Fruit fly (Drosophila melanogaster): ENCODE data around the gene Noc1.
A peak's percentile ranks its signal among the peaks of the same experiment; 100 is the strongest.

Gene Noc1

DNA sequence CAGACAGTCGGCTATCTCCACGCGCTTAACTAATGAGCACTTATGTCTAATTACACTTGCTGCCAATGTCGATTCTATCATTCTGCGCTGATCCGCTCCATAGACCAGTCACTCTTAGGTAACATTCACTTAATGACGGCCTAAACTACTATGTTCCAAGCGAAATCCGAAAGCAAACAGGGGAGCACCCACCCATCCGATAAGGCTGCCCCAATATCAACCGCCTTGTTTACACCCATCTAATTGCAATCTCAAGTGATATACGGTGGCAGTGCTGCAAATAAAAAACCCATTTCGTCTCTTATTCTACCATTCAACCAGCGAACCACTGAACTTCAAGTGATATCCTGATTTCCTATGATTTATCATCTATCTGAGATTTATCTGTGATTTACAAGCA lies 25.2 kb upstream of the Noc1 start (continued):
- TF ChIP-seq CkIIα-i1 (GFP tag; IDR thresholded peaks at IDR 0.05), result no peak
- TF ChIP-seq CG10565 (GFP tag; optimal IDR thresholded peaks at IDR 0.05), result no peak
- TF ChIP-seq ase (GFP tag; IDR thresholded peaks at IDR 0.05), result no peak
- peak in 1 of 2 experiments; percentile 58 for TF ChIP-seq Pdp1 (GFP tag; optimal IDR thresholded peaks at IDR 0.05)
- no peak for TF ChIP-seq CG9609 (GFP tag; optimal IDR thresholded peaks at IDR 0.05)
- TF ChIP-seq schlank (tag; optimal IDR thresholded peaks at IDR 0.05), result peak; percentile 38
- no peak for TF ChIP-seq CG8765 (GFP tag; IDR thresholded peaks at IDR 0.05)
- TF ChIP-seq CG31224 (GFP tag; IDR thresholded peaks at IDR 0.05), result no peak
- no peak for TF ChIP-seq CG15073 (GFP tag; optimal IDR thresholded peaks at IDR 0.05)
- TF ChIP-seq ind (GFP tag; optimal IDR thresholded peaks at IDR 0.05), result no peak
- TF ChIP-seq Deaf1 (tag; optimal IDR thresholded peaks at IDR 0.05), result no peak
- no peak for TF ChIP-seq CG16863 (GFP tag; optimal IDR thresholded peaks at IDR 0.05)
- peak; percentile 78 for TF ChIP-seq CG10543 (GFP tag; optimal IDR thresholded peaks at IDR 0.05)
- no peak for TF ChIP-seq E2f2 (GFP tag; IDR thresholded peaks at IDR 0.05)
- no peak for TF ChIP-seq phol (tag; optimal IDR thresholded peaks at IDR 0.05)
- TF ChIP-seq CG6854 (GFP tag; optimal IDR thresholded peaks at IDR 0.05), result peak; percentile 36
- TF ChIP-seq dmrt11E (tag; optimal IDR thresholded peaks at IDR 0.05), result no peak
- no peak for TF ChIP-seq CG14050 (GFP tag; IDR thresholded peaks at IDR 0.05)
- TF ChIP-seq CG34224 (GFP tag; IDR thresholded peaks at IDR 0.05; ENCODE audit: partially characterized antibody), result no peak
- no peak for TF ChIP-seq CG30403 (GFP tag; optimal IDR thresholded peaks at IDR 0.05)
- TF ChIP-seq az2 (GFP tag; optimal IDR thresholded peaks at IDR 0.05), result no peak
- TF ChIP-seq CG12744 (GFP tag; optimal IDR thresholded peaks at IDR 0.05), result no peak
- TF ChIP-seq gfzf (GFP tag; optimal IDR thresholded peaks at IDR 0.05), result no peak
- TF ChIP-seq Xbp1 (GFP tag; optimal IDR thresholded peaks at IDR 0.05), result no peak
- TF ChIP-seq run (tag; optimal IDR thresholded peaks at IDR 0.05), result no peak
- no peak for TF ChIP-seq CG7271 (tag; optimal IDR thresholded peaks at IDR 0.05)
- TF ChIP-seq CG10366 (GFP tag; IDR thresholded peaks at IDR 0.05), result no peak
- no peak for TF ChIP-seq unc-4 (GFP tag; IDR thresholded peaks at IDR 0.05; ENCODE audit: partially characterized antibody)
- no peak for TF ChIP-seq HmgD (GFP tag; optimal IDR thresholded peaks at IDR 0.05)
- TF ChIP-seq CG7372 (GFP tag; IDR thresholded peaks at IDR 0.05), result no peak
- no peak for TF ChIP-seq CG32767 (GFP tag; IDR thresholded peaks at IDR 0.05)
- no peak for TF ChIP-seq kah (GFP tag; optimal IDR thresholded peaks at IDR 0.05)
- no peak for TF ChIP-seq cg (GFP tag; optimal IDR thresholded peaks at IDR 0.05)
- peak; percentile 72 for TF ChIP-seq CG15514 (GFP tag; optimal IDR thresholded peaks at IDR 0.05)
- no peak for TF ChIP-seq E2f1 (GFP tag; IDR thresholded peaks at IDR 0.05)
- TF ChIP-seq Fer1 (GFP tag; optimal IDR thresholded peaks at IDR 0.05), result peak; percentile 86
- no peak for TF ChIP-seq ken (GFP tag; IDR thresholded peaks at IDR 0.05)
- TF ChIP-seq CG15011 (GFP tag; optimal IDR thresholded peaks at IDR 0.05), result peak; percentile 32
- peak; percentile 66 for TF ChIP-seq CG34376 (GFP tag; optimal IDR thresholded peaks at IDR 0.05)
- no peak for TF ChIP-seq gcm (GFP tag; optimal IDR thresholded peaks at IDR 0.05)
- TF ChIP-seq CG14860 (GFP tag; IDR thresholded peaks at IDR 0.05; ENCODE audit: partially characterized antibody), result no peak
- no peak for TF ChIP-seq Xrp1 (GFP tag; IDR thresholded peaks at IDR 0.05)
- no peak for TF ChIP-seq Hand (GFP tag; optimal IDR thresholded peaks at IDR 0.05)
- TF ChIP-seq tap (tag; optimal IDR thresholded peaks at IDR 0.05), result no peak
- TF ChIP-seq tx (GFP tag; optimal IDR thresholded peaks at IDR 0.05), result no peak
- TF ChIP-seq yki (optimal IDR thresholded peaks at IDR 0.05), result no peak
- no peak for TF ChIP-seq CG17186 (GFP tag; optimal IDR thresholded peaks at IDR 0.05)
- no peak for TF ChIP-seq pita (GFP tag; optimal IDR thresholded peaks at IDR 0.05)
- no peak for TF ChIP-seq CG12236 (GFP tag; optimal IDR thresholded peaks at IDR 0.05)
- TF ChIP-seq nerfin-2 (GFP tag; IDR thresholded peaks at IDR 0.05; ENCODE audit: partially characterized antibody), result no peak
- no peak for TF ChIP-seq Lim3 (GFP tag; IDR thresholded peaks at IDR 0.05)
- no peak for TF ChIP-seq CG7963 (GFP tag; IDR thresholded peaks at IDR 0.05; ENCODE audit: partially characterized antibody)
